Fruit fly (Drosophila melanogaster) whole organism, embryonic: ENCODE results near the gene CG10761.

ENCODE experiments used
- ATbp ChIP-seq: fragments of 200-800 bp; sonication (Bioruptor generic); optimal IDR thresholded peaks from 2 replicates; lab custom pipeline; 2017; ENCODE audit warnings: missing biosample characterization, mild to moderate bottlenecking, missing genetic modification characterization, missing genetic modification reagents
- CG10147 ChIP-seq: fragments of 200-800 bp; sonication (Bioruptor generic); optimal IDR thresholded peaks from 2 replicates; lab custom pipeline; 2019; ENCODE audit warnings: missing biosample characterization, mild to moderate bottlenecking, missing genetic modification characterization, moderate library complexity
- CG10431 ChIP-seq: fragments of 200-800 bp; sonication (Bioruptor generic); optimal IDR thresholded peaks from 3 replicates; lab custom pipeline; 2018; ENCODE audit warnings: missing biosample characterization, mild to moderate bottlenecking, missing genetic modification characterization
- CG10979 ChIP-seq: fragments of 200-800 bp; sonication (Bioruptor generic); optimal IDR thresholded peaks from 2 replicates; lab custom pipeline; 2018; ENCODE audit warnings: missing biosample characterization, mild to moderate bottlenecking, missing genetic modification characterization, moderate library complexity
- CG11085 ChIP-seq: fragments of 200-800 bp; sonication (Bioruptor generic); IDR thresholded peaks from 2 replicates; pipeline ENCODE4 v1.3.6; 2022; ENCODE audit warnings: missing biosample characterization, missing genetic modification characterization
- CG11093 ChIP-seq: fragments of 200-800 bp; sonication (Bioruptor generic); IDR thresholded peaks from 3 replicates; pipeline ENCODE4 v1.3.6; 2022; ENCODE audit warnings: missing biosample characterization, missing genetic modification characterization
- CG15696 ChIP-seq: fragments of 200-800 bp; sonication (Bioruptor generic); optimal IDR thresholded peaks from 2 replicates; lab custom pipeline; 2019; ENCODE audit warnings: missing biosample characterization, mild to moderate bottlenecking, missing genetic modification characterization, moderate library complexity
- CG1602 ChIP-seq: fragments of 200-800 bp; sonication (Bioruptor generic); optimal IDR thresholded peaks from 3 replicates; lab custom pipeline; 2016; ENCODE audit warnings: missing biosample characterization, missing genetic modification characterization
- CG16863 ChIP-seq: fragments of 200-800 bp; sonication (Bioruptor generic); optimal IDR thresholded peaks from 3 replicates; lab custom pipeline; 2016; ENCODE audit warnings: missing biosample characterization, missing genetic modification characterization
- CG18262 ChIP-seq: fragments of 200-800 bp; optimal IDR thresholded peaks from 3 replicates; lab custom pipeline; 2019; ENCODE audit warnings: missing biosample characterization, mild to moderate bottlenecking, missing genetic modification characterization, moderate library complexity
- CG18619 ChIP-seq: fragments of 200-800 bp; sonication (Bioruptor generic); optimal IDR thresholded peaks from 3 replicates; lab custom pipeline; 2017; ENCODE audit warnings: missing biosample characterization, mild to moderate bottlenecking, missing genetic modification characterization
- CG2129 ChIP-seq: fragments of 200-800 bp; sonication (Bioruptor generic); IDR thresholded peaks from 2 replicates; pipeline ENCODE4 v1.3.6; 2022; ENCODE audit warnings: missing biosample characterization, missing genetic modification characterization; ENCODE audit not compliant: partially characterized antibody
- CG31441 ChIP-seq: fragments of 200-800 bp; sonication (Bioruptor generic); IDR thresholded peaks from 2 replicates; pipeline ENCODE4 v1.3.6; 2022; ENCODE audit warnings: missing biosample characterization, missing genetic modification characterization
- CG32772 ChIP-seq: fragments of 200-800 bp; sonication (Bioruptor generic); IDR thresholded peaks from 2 replicates; pipeline ENCODE4 v1.3.6; 2022; ENCODE audit warnings: missing biosample characterization, missing genetic modification characterization
- CG3726 ChIP-seq: fragments of 200-800 bp; sonication (Bioruptor generic); IDR thresholded peaks from 3 replicates; pipeline ENCODE4, ENCODE4 v1.3.6; 2022; ENCODE audit warnings: missing biosample characterization, missing genetic modification characterization
- CG43689 ChIP-seq: fragments of 200-800 bp; sonication (Bioruptor generic); IDR thresholded peaks from 2 replicates; pipeline ENCODE4 v1.3.6; 2022; ENCODE audit warnings: missing biosample characterization, missing genetic modification characterization
- CG4617 ChIP-seq: fragments of 200-800 bp; sonication (Bioruptor generic); optimal IDR thresholded peaks from 3 replicates; lab custom pipeline; 2016; ENCODE audit warnings: missing biosample characterization, missing genetic modification characterization, borderline replicate concordance
- CG4820 ChIP-seq: fragments of 200-800 bp; sonication (Bioruptor generic); optimal IDR thresholded peaks from 3 replicates; lab custom pipeline; 2016; ENCODE audit warnings: missing biosample characterization, missing genetic modification characterization
- CG7745 ChIP-seq: fragments of 200-800 bp; sonication (Bioruptor generic); optimal IDR thresholded peaks from 2 replicates; lab custom pipeline; 2018; ENCODE audit warnings: missing biosample characterization, mild to moderate bottlenecking, missing genetic modification characterization, moderate library complexity
- CG7987 ChIP-seq: fragments of 200-800 bp; sonication (Bioruptor generic); optimal IDR thresholded peaks from 2 replicates; lab custom pipeline; 2018; ENCODE audit warnings: missing biosample characterization, mild to moderate bottlenecking, missing genetic modification characterization, moderate library complexity
- CG8281 ChIP-seq: fragments of 200-800 bp; sonication (Bioruptor generic); optimal IDR thresholded peaks from 2 replicates; lab custom pipeline; 2018; ENCODE audit warnings: missing biosample characterization, mild to moderate bottlenecking, missing genetic modification characterization, moderate library complexity
- CHES-1-like ChIP-seq: fragments of 200-800 bp; sonication (Bioruptor generic); optimal IDR thresholded peaks from 2 replicates; lab custom pipeline; 2016; ENCODE audit warnings: missing biosample characterization, missing genetic modification characterization
- Drgx ChIP-seq: fragments of 200-800 bp; sonication (Bioruptor generic); IDR thresholded peaks from 2 replicates; pipeline ENCODE4 v1.3.6; 2022; ENCODE audit warnings: missing biosample characterization, missing genetic modification characterization
- H2.0 ChIP-seq: fragments of 200-800 bp; sonication (Bioruptor generic); IDR thresholded peaks from 2 replicates; pipeline ENCODE4 v1.3.6; 2022; ENCODE audit warnings: missing biosample characterization, missing genetic modification characterization
- Hmr ChIP-seq: fragments of 200-800 bp; sonication (Bioruptor generic); optimal IDR thresholded peaks from 3 replicates; lab custom pipeline; 2017; ENCODE audit warnings: mild to moderate bottlenecking, missing biosample characterization, missing genetic modification reagents, missing genetic modification characterization
- MTF-1 ChIP-seq: fragments of 200-800 bp; sonication (Bioruptor generic); optimal IDR thresholded peaks from 2 replicates; lab custom pipeline; 2018; ENCODE audit warnings: missing biosample characterization, mild to moderate bottlenecking, missing genetic modification characterization, borderline replicate concordance
- Nf-YB ChIP-seq: fragments of 200-800 bp; sonication (Bioruptor generic); optimal IDR thresholded peaks from 3 replicates; lab custom pipeline; 2019; ENCODE audit warnings: missing biosample characterization, mild to moderate bottlenecking, missing genetic modification characterization, moderate library complexity
- Sox100B ChIP-seq: fragments of 200-800 bp; sonication (Bioruptor generic); optimal IDR thresholded peaks from 3 replicates; lab custom pipeline; 2018; ENCODE audit warnings: missing biosample characterization, mild to moderate bottlenecking, missing genetic modification characterization
- TFAM ChIP-seq: fragments of 200-800 bp; sonication (Bioruptor generic); optimal IDR thresholded peaks from 2 replicates; lab custom pipeline; 2017; ENCODE audit warnings: missing biosample characterization, missing genetic modification characterization, inconsistent platforms
- Xbp1 ChIP-seq: fragments of 200-800 bp; sonication (Bioruptor generic); optimal IDR thresholded peaks from 3 replicates; lab custom pipeline; 2016; ENCODE audit warnings: missing biosample characterization, mild to moderate bottlenecking, missing genetic modification characterization
- abd-A ChIP-seq: fragments of 200-800 bp; sonication (Bioruptor generic); optimal IDR thresholded peaks from 3 replicates; lab custom pipeline; 2019; ENCODE audit warnings: missing biosample characterization, mild to moderate bottlenecking, missing genetic modification characterization, moderate library complexity
- amos ChIP-seq: fragments of 200-800 bp; sonication (Bioruptor generic); IDR thresholded peaks from 2 replicates; pipeline ENCODE4 v1.3.6; 2022; ENCODE audit warnings: missing biosample characterization, missing genetic modification characterization; ENCODE audit not compliant: partially characterized antibody
- ato ChIP-seq: fragments of 200-800 bp; sonication (Bioruptor generic); IDR thresholded peaks from 2 replicates; pipeline ENCODE4 v1.3.6; 2022; ENCODE audit warnings: missing biosample characterization, missing genetic modification characterization; ENCODE audit not compliant: partially characterized antibody
- az2 ChIP-seq: fragments of 200-800 bp; sonication (Bioruptor generic); optimal IDR thresholded peaks from 3 replicates; lab custom pipeline; 2016; ENCODE audit warnings: missing biosample characterization, missing genetic modification characterization
- bsh ChIP-seq, 2 experiments: fragments of 200-800 bp; sonication (Bioruptor generic); optimal IDR thresholded peaks; 2 replicates each; lab custom pipeline; 2017 to 2018; ENCODE audit warnings: mild to moderate bottlenecking in 2 of 2, missing biosample characterization in 2 of 2, missing genetic modification characterization in 2 of 2, moderate library complexity in 1 of 2
- crol ChIP-seq: fragments of 200-800 bp; sonication (Bioruptor generic); IDR thresholded peaks from 2 replicates; pipeline ENCODE4 v1.3.6; 2022; ENCODE audit warnings: missing biosample characterization, missing genetic modification characterization
- h ChIP-seq: fragments of >200 bp; optimal IDR thresholded peaks from 2 replicates; lab custom pipeline; 2017
- ham ChIP-seq: fragments of 200-800 bp; sonication (Bioruptor generic); IDR thresholded peaks from 2 replicates; pipeline ENCODE4 v1.3.6; 2022; ENCODE audit warnings: missing biosample characterization, missing genetic modification characterization
- lilli ChIP-seq: fragments of 200-800 bp; sonication (Bioruptor generic); optimal IDR thresholded peaks from 3 replicates; lab custom pipeline; 2016; ENCODE audit warnings: missing biosample characterization, missing genetic modification characterization
- lov ChIP-seq, 2 experiments: fragments of 200-800 bp in 1 of 2; fragments of >200 bp in 1 of 2; sonication (Bioruptor generic) in 1 of 2; IDR thresholded peaks in 1 of 2; optimal IDR thresholded peaks in 1 of 2; 2 replicates in 1 of 2; 3 replicates in 1 of 2; pipeline versions ENCODE4 v1.3.6 to Lab custom; 2017 to 2022; ENCODE audit warnings: missing biosample characterization in 1 of 2, missing genetic modification characterization in 1 of 2
- maf-S ChIP-seq: fragments of 200-800 bp; sonication (Bioruptor generic); optimal IDR thresholded peaks from 2 replicates; lab custom pipeline; 2016; ENCODE audit warnings: missing biosample characterization, missing genetic modification characterization
- nau ChIP-seq: fragments of 200-800 bp; sonication (Bioruptor generic); optimal IDR thresholded peaks from 3 replicates; lab custom pipeline; 2017; ENCODE audit warnings: missing biosample characterization, mild to moderate bottlenecking, missing genetic modification characterization, missing genetic modification reagents
- nerfin-1 ChIP-seq: fragments of 200-800 bp; sonication (Bioruptor generic); optimal IDR thresholded peaks from 3 replicates; lab custom pipeline; 2019; ENCODE audit warnings: missing biosample characterization, mild to moderate bottlenecking, missing genetic modification characterization, moderate library complexity
- peb ChIP-seq: fragments of 200-800 bp; sonication (Bioruptor generic); IDR thresholded peaks from 2 replicates; pipeline ENCODE4 v1.3.6; 2022; ENCODE audit warnings: missing biosample characterization, missing genetic modification characterization
- sc ChIP-seq, 3 experiments: fragments of >200 bp in 2 of 3; fragments of 200-800 bp in 1 of 3; sonication (Bioruptor generic) in 1 of 3; optimal IDR thresholded peaks; 2 replicates in 2 of 3; 3 replicates in 1 of 3; lab custom pipeline; 2017; ENCODE audit warnings: mild to moderate bottlenecking in 1 of 3, missing biosample characterization in 1 of 3, missing genetic modification characterization in 1 of 3, missing genetic modification reagents in 1 of 3
- slbo ChIP-seq: fragments of 200-800 bp; sonication (Bioruptor generic); IDR thresholded peaks from 2 replicates; pipeline ENCODE4 v1.3.6; 2022; ENCODE audit warnings: missing biosample characterization, missing genetic modification characterization
- tap ChIP-seq: fragments of 200-800 bp; optimal IDR thresholded peaks from 3 replicates; lab custom pipeline; 2019; ENCODE audit warnings: missing biosample characterization, mild to moderate bottlenecking, missing genetic modification characterization, moderate library complexity
- ttk ChIP-seq: fragments of 200-800 bp; sonication (Bioruptor generic); IDR thresholded peaks from 2 replicates; pipeline ENCODE4 v2.1.2; 2022; ENCODE audit warnings: missing biosample characterization, missing genetic modification characterization
- zen ChIP-seq: fragments of 200-800 bp; sonication (Bioruptor generic); optimal IDR thresholded peaks from 3 replicates; lab custom pipeline; 2018; ENCODE audit warnings: missing biosample characterization, mild to moderate bottlenecking, missing genetic modification characterization, moderate library complexity
- zfh1 ChIP-seq: fragments of 200-800 bp; sonication (Bioruptor generic); IDR thresholded peaks from 3 replicates; pipeline ENCODE4 v1.3.6; 2022; ENCODE audit warnings: missing biosample characterization, missing genetic modification characterization

The CG10761 gene

DNA sequence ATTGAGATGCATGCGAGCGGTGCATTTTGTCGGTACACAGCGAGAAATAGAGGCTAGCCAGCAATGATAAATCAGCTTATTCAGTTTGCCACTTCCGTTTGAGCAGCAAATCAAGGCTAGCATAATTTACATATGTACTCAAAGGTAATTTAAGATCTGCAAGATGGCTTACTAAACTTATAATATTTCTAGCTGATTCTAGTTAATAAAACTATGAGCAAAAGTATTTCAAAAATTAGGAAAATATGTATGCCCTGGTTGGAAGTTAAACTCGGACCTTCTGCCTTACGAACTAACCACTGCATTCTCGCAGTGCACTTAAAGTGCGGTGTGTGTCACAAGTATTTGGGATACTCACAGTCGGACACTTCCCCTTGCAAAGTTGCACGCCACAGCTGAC is 39.8 kb downstream of the CG10761 start (continued):
- no peak for TF ChIP-seq amos (GFP tag; lab: Robert Waterston, UW)
- TF ChIP-seq peb: no peak
- no peak for TF ChIP-seq h (lab: Kevin White, UChicago)
- no peak for TF ChIP-seq CG7987 (GFP tag; lab: Kevin White, UChicago)
- TF ChIP-seq CG1602: no peak
- peak; percentile 10 for TF ChIP-seq CG4820 (GFP tag; lab: Kevin White, UChicago)
- no peak for TF ChIP-seq sc (optimal IDR thresholded peaks at IDR 0.05; lab: Kevin White, UChicago)
- TF ChIP-seq sc (GFP tag; optimal IDR thresholded peaks at IDR 0.05; lab: Kevin White, UChicago): no peak
- TF ChIP-seq tap (tag; lab: Kevin White, UChicago): no peak
- peak; percentile 70 for TF ChIP-seq Drgx (GFP tag; lab: Robert Waterston, UW)
- TF ChIP-seq lilli: no peak
- no peak for TF ChIP-seq CG10431
- no peak for TF ChIP-seq CG4617 (GFP tag; lab: Kevin White, UChicago)
- TF ChIP-seq CG8281 (tag; lab: Kevin White, UChicago): no peak
- no peak for TF ChIP-seq CG11085
- TF ChIP-seq CG31441 (GFP tag; lab: Robert Waterston, UW): no peak
- TF ChIP-seq CG11093 (GFP tag; lab: Robert Waterston, UW): no peak
- peak; percentile 2 for TF ChIP-seq az2 (GFP tag; lab: Kevin White, UChicago)
- TF ChIP-seq lov (optimal IDR thresholded peaks at IDR 0.05; lab: Kevin White, UChicago): no peak
- TF ChIP-seq lov (GFP tag; IDR thresholded peaks at IDR 0.05; lab: Robert Waterston, UW): no peak
- peak; percentile 11 for TF ChIP-seq CG15696 (tag; lab: Kevin White, UChicago)
- no peak for TF ChIP-seq maf-S (GFP tag; lab: Kevin White, UChicago)
- TF ChIP-seq ham (GFP tag; lab: Robert Waterston, UW): no peak
- TF ChIP-seq Xbp1: no peak
- no peak for TF ChIP-seq nerfin-1 (tag; lab: Kevin White, UChicago)
- TF ChIP-seq Nf-YB (GFP tag; lab: Kevin White, UChicago): no peak
- TF ChIP-seq CHES-1-like: no peak
- TF ChIP-seq CG18619: no peak
- TF ChIP-seq crol: no peak
- TF ChIP-seq Hmr: no peak
- peak in 1 of 2 experiments; percentile 51 for TF ChIP-seq bsh (GFP tag; optimal IDR thresholded peaks at IDR 0.05; lab: Kevin White, UChicago)
- TF ChIP-seq slbo (GFP tag; lab: Robert Waterston, UW): no peak
- TF ChIP-seq TFAM (GFP tag; lab: Kevin White, UChicago): no peak
- TF ChIP-seq CG2129: no peak
- no peak for TF ChIP-seq H2.0
- peak; percentile 18 for TF ChIP-seq Sox100B (GFP tag; lab: Kevin White, UChicago)
- TF ChIP-seq CG10147 (GFP tag; lab: Kevin White, UChicago): no peak
- TF ChIP-seq CG7745 (tag; lab: Kevin White, UChicago): no peak
- no peak for TF ChIP-seq MTF-1
- peak; percentile 56 for TF ChIP-seq CG18262
- no peak for TF ChIP-seq abd-A (tag; lab: Kevin White, UChicago)
- no peak for TF ChIP-seq CG3726
- 0 out of 3 replicates have a peak, but pooled peaks have one; percentile 4 for TF ChIP-seq zfh1 (GFP tag; lab: Robert Waterston, UW)
- TF ChIP-seq ato: no peak
- TF ChIP-seq ttk (GFP tag; lab: Robert Waterston, UW): no peak
- TF ChIP-seq CG43689: no peak
- peak; percentile 54 for TF ChIP-seq CG10979
- no peak for TF ChIP-seq CG32772 (GFP tag; lab: Robert Waterston, UW)
- no peak for TF ChIP-seq zen (tag; lab: Kevin White, UChicago)
- TF ChIP-seq ATbp (GFP tag; lab: Kevin White, UChicago): peak; percentile 11
- no peak for TF ChIP-seq nau
- peak; percentile 5 for TF ChIP-seq CG16863
